Worm (Caenorhabditis elegans): ENCODE measurements around the gene snf-12.

The snf-12 gene

DNA sequence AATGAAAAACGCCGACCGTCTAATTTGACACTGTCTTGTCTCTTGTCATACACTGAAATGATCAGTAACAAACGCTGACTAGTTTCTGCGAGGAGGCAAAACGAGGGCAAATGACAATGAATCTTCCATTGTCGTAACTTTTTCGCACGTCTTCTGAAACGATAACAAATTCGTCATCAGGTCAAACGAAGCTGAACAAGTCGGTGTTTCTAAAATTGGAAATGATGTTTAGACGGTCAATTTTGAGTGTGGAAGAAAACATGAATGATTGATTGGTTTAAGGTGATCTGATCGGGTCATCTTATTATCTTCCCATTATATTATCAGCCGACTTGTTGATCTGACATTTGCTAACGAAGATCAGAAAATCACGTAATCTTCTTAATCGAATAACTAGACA lies 24.2 kb downstream of the snf-12 start:
- TF ChIP-seq sma-3 (GFP tag; optimal IDR thresholded peaks at IDR 0.05) = peak; percentile 16
- TF ChIP-seq skn-1 (tag; optimal IDR thresholded peaks at IDR 0.05) = no peak

DNA sequence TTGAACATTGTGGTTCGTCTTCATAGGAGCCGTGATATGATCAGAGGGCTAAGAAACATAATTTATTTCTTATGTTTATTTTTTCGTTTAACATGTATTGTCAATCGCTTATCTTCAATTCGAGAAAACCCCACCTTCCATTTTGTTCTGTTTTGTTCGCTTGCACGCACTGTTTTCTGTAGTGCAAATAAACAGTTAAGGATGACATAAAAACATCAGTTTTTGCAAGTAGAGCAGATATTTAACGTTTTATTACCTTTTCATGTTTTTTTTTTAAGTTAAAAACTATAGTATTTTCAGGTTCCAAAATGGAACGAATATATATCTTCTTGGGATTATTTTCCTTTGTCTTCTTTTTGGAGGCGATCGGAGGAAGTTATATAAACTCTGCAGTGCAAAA lies 28.1 kb downstream of the snf-12 start, which contains the start of gene F47E1.2:
F47E1.2 (plus strand) TSS at position 301 of the 400 bp plus-strand sequence.
- TF ChIP-seq sma-9 (GFP tag; optimal IDR thresholded peaks at IDR 0.05) (no peak), sma-9 (tag; optimal IDR thresholded peaks at IDR 0.05) (no peak), skn-1 (tag; optimal IDR thresholded peaks at IDR 0.05) (no peak), ama-1 (optimal IDR thresholded peaks at IDR 0.05) (no peak), dmd-4 (tag; optimal IDR thresholded peaks at IDR 0.05) (no peak), mbf-1 (tag; optimal IDR thresholded peaks at IDR 0.05) (no peak), nhr-12 (tag; optimal IDR thresholded peaks at IDR 0.05) (no peak), alr-1 (tag; optimal IDR thresholded peaks at IDR 0.05) (no peak), nhr-10 (tag; optimal IDR thresholded peaks at IDR 0.05) (no peak)

DNA sequence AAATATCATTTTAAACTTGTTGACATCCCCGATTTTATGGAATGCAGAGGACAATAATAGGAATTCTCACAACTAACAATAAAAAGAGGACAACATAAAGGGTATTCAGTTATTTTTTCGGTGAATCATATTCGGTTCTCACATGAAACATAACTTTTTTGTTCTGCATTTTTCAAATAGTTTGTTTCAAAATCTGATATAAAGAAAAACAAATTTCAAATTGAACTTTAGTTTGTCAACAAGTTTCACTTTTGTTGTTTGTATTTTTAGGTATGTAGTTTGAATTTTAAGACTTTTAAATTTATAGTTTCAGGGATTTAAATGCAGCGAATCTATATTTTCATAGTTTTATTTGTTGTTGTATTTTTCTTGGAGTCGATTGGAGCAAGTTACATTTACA lies 33.3 kb downstream of the snf-12 start, which contains the start of gene F47E1.4:
F47E1.4 (plus strand) TSS at position 301 of the 400 bp plus-strand sequence.
- TF ChIP-seq ZK546.5 (tag; optimal IDR thresholded peaks at IDR 0.05) (no peak), zag-1 (tag; optimal IDR thresholded peaks at IDR 0.05) (no peak), F13H6.1 (tag; optimal IDR thresholded peaks at IDR 0.05) (no peak), unc-62 (GFP tag; optimal IDR thresholded peaks at IDR 0.05) (no peak), lin-39 (tag; optimal IDR thresholded peaks at IDR 0.05) (no peak), R02D3.7 (tag; optimal IDR thresholded peaks at IDR 0.05) (no peak)

DNA sequence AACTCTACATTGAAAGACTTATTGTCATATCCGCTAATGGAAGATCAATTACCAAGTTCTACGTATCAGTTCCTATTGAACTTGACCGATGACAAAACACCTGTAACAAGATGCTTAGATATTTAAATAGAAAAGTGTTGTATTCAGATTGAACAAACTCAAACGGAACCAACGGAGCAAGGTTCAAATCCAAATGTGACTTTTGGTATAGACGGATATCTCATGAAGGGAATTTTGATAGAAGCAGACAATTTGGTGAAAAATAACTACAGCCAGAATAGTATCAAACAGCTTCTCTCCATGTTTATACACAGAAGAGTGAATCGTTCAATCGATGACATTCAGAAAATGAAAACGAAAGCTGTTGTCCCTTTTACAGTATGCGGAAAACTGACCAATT lies 34.2 kb downstream of the snf-12 start:
- TF ChIP-seq ceh-82 (tag; optimal IDR thresholded peaks at IDR 0.05) = no peak
- TF ChIP-seq nhr-25 (tag; optimal IDR thresholded peaks at IDR 0.05) = no peak
- TF ChIP-seq lin-13 (GFP tag; optimal IDR thresholded peaks at IDR 0.05) = no peak
- TF ChIP-seq lin-11 (tag; optimal IDR thresholded peaks at IDR 0.05) = no peak
- no peak for TF ChIP-seq peb-1 (tag; optimal IDR thresholded peaks at IDR 0.05)
- TF ChIP-seq snpc-4 (tag; optimal IDR thresholded peaks at IDR 0.05) = no peak
- no peak for TF ChIP-seq fos-1 (tag; optimal IDR thresholded peaks at IDR 0.05)
- TF ChIP-seq blmp-1 (tag; optimal IDR thresholded peaks at IDR 0.05; ENCODE audit: insufficient read depth) = no peak
- TF ChIP-seq mbf-1 (tag; optimal IDR thresholded peaks at IDR 0.05) = no peak
- no peak for TF ChIP-seq unc-55 (GFP tag; optimal IDR thresholded peaks at IDR 0.05)
- TF ChIP-seq ZK546.5 (tag; optimal IDR thresholded peaks at IDR 0.05) = no peak
- TF ChIP-seq Y55F3AM.14 (GFP tag; optimal IDR thresholded peaks at IDR 0.05) = no peak
- no peak for TF ChIP-seq sem-4 (tag; optimal IDR thresholded peaks at IDR 0.05)
- no peak for TF ChIP-seq crh-2 (tag; optimal IDR thresholded peaks at IDR 0.05)
- no peak for TF ChIP-seq ama-1 (optimal IDR thresholded peaks at IDR 0.05)
- TF ChIP-seq nhr-10 (tag; optimal IDR thresholded peaks at IDR 0.05) = no peak
- no peak for TF ChIP-seq nhr-77 (tag; optimal IDR thresholded peaks at IDR 0.05)

DNA sequence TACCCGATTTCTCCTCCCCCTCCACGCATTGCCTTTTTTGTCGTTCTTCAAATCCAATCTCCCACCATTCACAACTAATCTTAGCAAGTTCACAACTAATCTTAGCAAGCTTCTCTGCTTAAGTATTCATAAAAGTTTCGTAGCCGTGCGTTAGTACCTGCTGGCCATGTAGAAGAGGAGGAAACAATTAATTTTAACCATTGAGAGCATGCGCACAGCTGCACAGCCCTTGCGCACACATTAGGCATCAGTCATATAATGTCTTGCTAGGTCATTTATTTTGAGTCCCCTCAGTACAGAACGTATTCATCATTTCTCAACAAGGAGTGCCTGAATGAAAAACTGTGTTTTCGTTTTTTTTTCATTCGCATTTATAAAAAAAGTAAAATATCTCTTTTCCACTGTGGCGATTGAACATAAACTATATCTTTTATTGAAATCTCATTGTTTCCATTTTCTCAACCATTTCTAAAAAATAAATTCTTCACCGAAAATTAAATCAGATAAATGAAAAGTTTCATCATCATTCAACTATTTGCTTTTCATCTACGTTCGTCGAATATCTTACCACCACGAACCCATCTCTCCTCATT lies 38.1 kb downstream of the snf-12 start:
- TF ChIP-seq unc-55 (GFP tag; optimal IDR thresholded peaks at IDR 0.05) (peak; percentile 7), gmeb-1 (tag; optimal IDR thresholded peaks at IDR 0.05) (no peak), alr-1 (tag; optimal IDR thresholded peaks at IDR 0.05) (no peak), egl-27 (tag; optimal IDR thresholded peaks at IDR 0.05) (no peak), nhr-21 (tag; optimal IDR thresholded peaks at IDR 0.05) (no peak), lin-13 (GFP tag; optimal IDR thresholded peaks at IDR 0.05) (no peak), ceh-16 (tag; optimal IDR thresholded peaks at IDR 0.05) (no peak), nhr-23 (tag; optimal IDR thresholded peaks at IDR 0.05) (no peak)

DNA sequence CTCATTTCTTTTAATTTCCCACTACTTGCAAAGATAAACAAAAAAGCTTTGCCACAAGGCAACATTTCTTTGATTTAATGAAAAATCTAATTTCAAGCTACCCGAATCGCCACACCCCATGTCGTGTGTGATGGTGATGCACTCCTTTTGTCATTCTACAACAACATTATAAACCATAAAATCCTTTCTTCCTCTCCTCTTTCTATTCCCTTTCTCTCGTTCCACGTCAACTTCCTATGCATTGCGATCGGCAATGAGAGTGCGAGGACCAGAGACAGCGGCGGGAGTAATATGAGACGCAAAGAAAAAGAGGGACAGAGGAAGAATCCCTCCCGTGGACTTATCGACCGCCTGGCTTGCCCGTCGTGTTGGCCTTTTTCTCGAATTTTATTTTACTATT lies 38.8 kb downstream of the snf-12 start:
- TF ChIP-seq aly-2 (tag; optimal IDR thresholded peaks at IDR 0.05) = no peak
- no peak for TF ChIP-seq nhr-237 (tag; optimal IDR thresholded peaks at IDR 0.05)
- peak; percentile 78 for TF ChIP-seq nhr-129 (tag; optimal IDR thresholded peaks at IDR 0.05)
- TF ChIP-seq snpc-4 (tag; optimal IDR thresholded peaks at IDR 0.05) = peak; percentile 4
- no peak for TF ChIP-seq ztf-1 (GFP tag; conservative IDR thresholded peaks at IDR 0.05)
- TF ChIP-seq lin-13 (GFP tag; optimal IDR thresholded peaks at IDR 0.05) = peak; percentile 37
- peak; percentile 29 for TF ChIP-seq sma-3 (GFP tag; optimal IDR thresholded peaks at IDR 0.05)
- TF ChIP-seq nhr-77 (tag; optimal IDR thresholded peaks at IDR 0.05) = no peak
- TF ChIP-seq nhr-10 (tag; optimal IDR thresholded peaks at IDR 0.05) = no peak
- no peak for TF ChIP-seq nhr-23 (tag; optimal IDR thresholded peaks at IDR 0.05)
- no peak for TF ChIP-seq nhr-12 (tag; optimal IDR thresholded peaks at IDR 0.05)
- TF ChIP-seq skn-1 (tag; optimal IDR thresholded peaks at IDR 0.05) = no peak
- no peak for TF ChIP-seq dmd-4 (tag; optimal IDR thresholded peaks at IDR 0.05)
- TF ChIP-seq ama-1 (optimal IDR thresholded peaks at IDR 0.05) = no peak
- TF ChIP-seq sem-4 (tag; optimal IDR thresholded peaks at IDR 0.05) = peak; percentile 57
- TF ChIP-seq blmp-1 (tag; optimal IDR thresholded peaks at IDR 0.05; ENCODE audit: insufficient read depth) = no peak
- TF ChIP-seq lin-11 (tag; optimal IDR thresholded peaks at IDR 0.05) = no peak
- no peak for TF ChIP-seq egl-27 (tag; optimal IDR thresholded peaks at IDR 0.05)
- no peak for TF ChIP-seq R02D3.7 (tag; optimal IDR thresholded peaks at IDR 0.05)
- no peak for TF ChIP-seq zag-1 (tag; optimal IDR thresholded peaks at IDR 0.05)
- TF ChIP-seq mdl-1 (tag; optimal IDR thresholded peaks at IDR 0.05) = no peak
- no peak for TF ChIP-seq ZK546.5 (tag; optimal IDR thresholded peaks at IDR 0.05)
- peak; percentile 60 for TF ChIP-seq fos-1 (tag; optimal IDR thresholded peaks at IDR 0.05)
- TF ChIP-seq nhr-11 (tag; optimal IDR thresholded peaks at IDR 0.05) = no peak
- TF ChIP-seq unc-62 (GFP tag; optimal IDR thresholded peaks at IDR 0.05) = no peak
- no peak for TF ChIP-seq ztf-4 (tag; optimal IDR thresholded peaks at IDR 0.05)
- TF ChIP-seq ceh-82 (tag; optimal IDR thresholded peaks at IDR 0.05) = no peak
- TF ChIP-seq Y55F3AM.14 (GFP tag; optimal IDR thresholded peaks at IDR 0.05) = no peak
